Fruit fly (Drosophila melanogaster) whole organism, embryonic: ENCODE results near the gene Syt12.
A peak's percentile ranks its signal among the peaks of the same experiment; 100 is the strongest.

ENCODE experiments used
- Antp ChIP-seq: fragments of 200-800 bp; sonication (Bioruptor generic); optimal IDR thresholded peaks from 3 replicates; lab custom pipeline; 2016; ENCODE audit warnings: missing biosample characterization, missing genetic modification characterization
- Asciz ChIP-seq: fragments of 200-800 bp; sonication (Bioruptor generic); optimal IDR thresholded peaks from 2 replicates; lab custom pipeline; 2017; ENCODE audit warnings: missing biosample characterization, mild to moderate bottlenecking, missing genetic modification characterization, missing genetic modification reagents
- Atf-2 ChIP-seq: fragments of 200-800 bp; sonication (Bioruptor generic); optimal IDR thresholded peaks from 2 replicates; lab custom pipeline; 2016; ENCODE audit warnings: missing biosample characterization, missing genetic modification characterization
- CG11398 ChIP-seq: fragments of 200-800 bp; sonication (Bioruptor generic); optimal IDR thresholded peaks from 2 replicates; lab custom pipeline; 2016; ENCODE audit warnings: missing biosample characterization, missing genetic modification characterization
- CG11723 ChIP-seq: fragments of 200-800 bp; sonication (Bioruptor generic); optimal IDR thresholded peaks from 2 replicates; lab custom pipeline; 2017; ENCODE audit warnings: missing biosample characterization, mild to moderate bottlenecking, missing genetic modification characterization
- CG12391 ChIP-seq: fragments of 200-800 bp; sonication (Bioruptor generic); optimal IDR thresholded peaks from 3 replicates; lab custom pipeline; 2018; ENCODE audit warnings: missing biosample characterization, mild to moderate bottlenecking, missing genetic modification characterization, moderate library complexity
- CG12744 ChIP-seq: fragments of 200-800 bp; sonication (Bioruptor generic); optimal IDR thresholded peaks from 2 replicates; lab custom pipeline; 2016; ENCODE audit warnings: missing biosample characterization, missing genetic modification characterization
- CG13894 ChIP-seq: fragments of 200-800 bp; sonication (Bioruptor generic); optimal IDR thresholded peaks from 3 replicates; lab custom pipeline; 2018; ENCODE audit warnings: missing biosample characterization, mild to moderate bottlenecking, missing genetic modification characterization, moderate library complexity
- CG15269 ChIP-seq: fragments of 200-800 bp; sonication (Bioruptor generic); optimal IDR thresholded peaks from 2 replicates; lab custom pipeline; 2018; ENCODE audit warnings: missing biosample characterization, mild to moderate bottlenecking, missing genetic modification characterization, moderate library complexity
- CG15479 ChIP-seq: fragments of 200-800 bp; sonication (Bioruptor generic); optimal IDR thresholded peaks from 3 replicates; lab custom pipeline; 2019; ENCODE audit warnings: missing biosample characterization, mild to moderate bottlenecking, missing genetic modification characterization, moderate library complexity
- CG1647 ChIP-seq: fragments of 200-800 bp; sonication (Bioruptor generic); optimal IDR thresholded peaks from 3 replicates; lab custom pipeline; 2016; ENCODE audit warnings: missing biosample characterization, missing genetic modification characterization
- CG17361 ChIP-seq: fragments of 200-800 bp; sonication (Bioruptor generic); IDR thresholded peaks from 3 replicates; pipeline ENCODE4 v1.3.6; 2022; ENCODE audit warnings: missing biosample characterization, missing genetic modification characterization
- CG18764 ChIP-seq: fragments of 200-800 bp; sonication (Bioruptor generic); optimal IDR thresholded peaks from 3 replicates; lab custom pipeline; 2016; ENCODE audit warnings: missing biosample characterization, missing genetic modification characterization
- CG2712 ChIP-seq: fragments of 200-800 bp; optimal IDR thresholded peaks from 3 replicates; lab custom pipeline; 2019; ENCODE audit warnings: missing biosample characterization, mild to moderate bottlenecking, missing genetic modification characterization, moderate library complexity
- CG4360 ChIP-seq: fragments of 200-800 bp; sonication (Bioruptor generic); IDR thresholded peaks from 2 replicates; pipeline ENCODE4 v1.3.6; 2022; ENCODE audit warnings: missing biosample characterization, missing genetic modification characterization
- CG6175 ChIP-seq: fragments of 200-800 bp; sonication (Bioruptor generic); IDR thresholded peaks from 3 replicates; pipeline ENCODE4 v1.3.6; 2022; ENCODE audit warnings: missing biosample characterization, missing genetic modification characterization
- D19B ChIP-seq: fragments of 200-800 bp; sonication (Bioruptor generic); optimal IDR thresholded peaks from 2 replicates; lab custom pipeline; 2017; ENCODE audit warnings: missing biosample characterization, mild to moderate bottlenecking, missing genetic modification characterization
- Dad ChIP-seq: fragments of 200-800 bp; sonication (Bioruptor generic); optimal IDR thresholded peaks from 3 replicates; lab custom pipeline; 2016; ENCODE audit warnings: missing biosample characterization, missing genetic modification characterization
- Dbx ChIP-seq: fragments of 200-800 bp; sonication (Bioruptor generic); IDR thresholded peaks from 3 replicates; pipeline ENCODE4 v1.3.6; 2022; ENCODE audit warnings: missing biosample characterization, missing genetic modification characterization
- E2f2 ChIP-seq: fragments of 200-800 bp; sonication (Bioruptor generic); IDR thresholded peaks from 2 replicates; pipeline ENCODE4 v1.3.6; 2022; ENCODE audit warnings: missing biosample characterization, missing genetic modification characterization
- Hr3 ChIP-seq: fragments of 200-800 bp; sonication (Bioruptor generic); optimal IDR thresholded peaks from 3 replicates; lab custom pipeline; 2016; ENCODE audit warnings: missing biosample characterization, missing genetic modification characterization
- Hr51 ChIP-seq, 2 experiments: fragments of 200-800 bp; sonication (Bioruptor generic); optimal IDR thresholded peaks; 2 replicates in 1 of 2; 3 replicates in 1 of 2; lab custom pipeline; 2016 to 2018; ENCODE audit warnings: missing biosample characterization in 2 of 2, missing genetic modification characterization in 2 of 2, mild to moderate bottlenecking in 1 of 2, moderate library complexity in 1 of 2
- Lpt ChIP-seq: fragments of >200 bp; optimal IDR thresholded peaks from 2 replicates; lab custom pipeline; 2018; ENCODE audit warnings: missing biosample characterization, missing genetic modification characterization
- Med ChIP-seq: fragments of 200-800 bp; sonication (Bioruptor generic); peaks from one replicate; lab custom pipeline; 2016; ENCODE audit warnings: missing biosample characterization, missing genetic modification characterization, mild to moderate bottlenecking, inconsistent platforms, moderate library complexity
- NfI ChIP-seq: fragments of 200-800 bp; sonication (Bioruptor generic); optimal IDR thresholded peaks from 3 replicates; lab custom pipeline; 2018; ENCODE audit warnings: missing biosample characterization, mild to moderate bottlenecking, missing genetic modification characterization, moderate library complexity
- Pdp1 ChIP-seq, 2 experiments: fragments of 200-800 bp; sonication (Bioruptor generic); optimal IDR thresholded peaks; 3 replicates each; lab custom pipeline; 2016; ENCODE audit warnings: missing biosample characterization in 2 of 2, missing genetic modification characterization in 2 of 2, mild to moderate bottlenecking in 1 of 2, moderate library complexity in 1 of 2
- Sox100B ChIP-seq: fragments of 200-800 bp; sonication (Bioruptor generic); optimal IDR thresholded peaks from 3 replicates; lab custom pipeline; 2018; ENCODE audit warnings: missing biosample characterization, mild to moderate bottlenecking, missing genetic modification characterization
- abd-A ChIP-seq: fragments of 200-800 bp; sonication (Bioruptor generic); optimal IDR thresholded peaks from 3 replicates; lab custom pipeline; 2019; ENCODE audit warnings: missing biosample characterization, mild to moderate bottlenecking, missing genetic modification characterization, moderate library complexity
- al ChIP-seq: fragments of 200-800 bp; sonication (Bioruptor generic); IDR thresholded peaks from 2 replicates; pipeline ENCODE4 v1.3.6; 2022; ENCODE audit warnings: missing biosample characterization, missing genetic modification characterization
- amos ChIP-seq: fragments of 200-800 bp; sonication (Bioruptor generic); IDR thresholded peaks from 2 replicates; pipeline ENCODE4 v1.3.6; 2022; ENCODE audit warnings: missing biosample characterization, missing genetic modification characterization; ENCODE audit not compliant: partially characterized antibody
- ap ChIP-seq: fragments of 200-800 bp; sonication (Bioruptor generic); IDR thresholded peaks from 2 replicates; pipeline ENCODE4 v1.3.6; 2022; ENCODE audit warnings: missing biosample characterization, missing genetic modification characterization
- ash1 ChIP-seq: fragments of 200-800 bp; sonication (Bioruptor generic); optimal IDR thresholded peaks from 2 replicates; lab custom pipeline; 2018; ENCODE audit warnings: missing biosample characterization, mild to moderate bottlenecking, missing genetic modification characterization
- bab2 ChIP-seq: fragments of 200-800 bp; sonication (Bioruptor generic); optimal IDR thresholded peaks from 2 replicates; lab custom pipeline; 2016; ENCODE audit warnings: missing biosample characterization, missing genetic modification characterization
- chm ChIP-seq: fragments of 200-800 bp; sonication (Bioruptor generic); IDR thresholded peaks from 2 replicates; pipeline ENCODE4 v1.3.6; 2022; ENCODE audit warnings: missing biosample characterization, missing genetic modification characterization
- croc ChIP-seq: fragments of 200-800 bp; sonication (Bioruptor generic); conservative IDR thresholded peaks from 3 replicates; pipeline ENCODE4 v1.3.6; 2022; ENCODE audit warnings: missing biosample characterization, missing genetic modification characterization
- crol ChIP-seq: fragments of 200-800 bp; sonication (Bioruptor generic); IDR thresholded peaks from 2 replicates; pipeline ENCODE4 v1.3.6; 2022; ENCODE audit warnings: missing biosample characterization, missing genetic modification characterization
- cwo ChIP-seq: fragments of 200-800 bp; sonication (Bioruptor generic); optimal IDR thresholded peaks from 3 replicates; lab custom pipeline; 2017; ENCODE audit warnings: missing biosample characterization, missing genetic modification characterization, mild to moderate bottlenecking, moderate library complexity, missing genetic modification reagents
- dati ChIP-seq: fragments of 200-800 bp; sonication (Bioruptor generic); IDR thresholded peaks from 2 replicates; pipeline ENCODE4 v1.3.6; 2022; ENCODE audit warnings: missing biosample characterization, missing genetic modification characterization
- h ChIP-seq: fragments of >200 bp; optimal IDR thresholded peaks from 2 replicates; lab custom pipeline; 2017
- jumu ChIP-seq: fragments of 200-800 bp; sonication (Bioruptor generic); optimal IDR thresholded peaks from 3 replicates; lab custom pipeline; 2016; ENCODE audit warnings: missing biosample characterization, missing genetic modification characterization
- ken ChIP-seq: fragments of 200-800 bp; sonication (Bioruptor generic); IDR thresholded peaks from 3 replicates; pipeline ENCODE4 v1.3.6; 2022; ENCODE audit warnings: missing biosample characterization, missing genetic modification characterization
- klu ChIP-seq: fragments of 200-800 bp; sonication (Bioruptor generic); IDR thresholded peaks from 2 replicates; pipeline ENCODE4 v1.3.6; 2022; ENCODE audit warnings: missing biosample characterization, missing genetic modification characterization
- maf-S ChIP-seq: fragments of 200-800 bp; sonication (Bioruptor generic); optimal IDR thresholded peaks from 2 replicates; lab custom pipeline; 2016; ENCODE audit warnings: missing biosample characterization, missing genetic modification characterization
- p53 ChIP-seq: fragments of 200-800 bp; sonication (Bioruptor generic); optimal IDR thresholded peaks from 2 replicates; lab custom pipeline; 2016; ENCODE audit warnings: missing biosample characterization, missing genetic modification characterization
- pho ChIP-seq: fragments of 200-800 bp; sonication (Bioruptor generic); optimal IDR thresholded peaks from 2 replicates; lab custom pipeline; 2016; ENCODE audit warnings: missing biosample characterization, missing genetic modification characterization
- run ChIP-seq: fragments of 200-800 bp; sonication (Bioruptor generic); optimal IDR thresholded peaks from 3 replicates; lab custom pipeline; 2018; ENCODE audit warnings: missing biosample characterization, mild to moderate bottlenecking, missing genetic modification characterization
- salm ChIP-seq: fragments of 200-800 bp; sonication (Bioruptor generic); optimal IDR thresholded peaks from 2 replicates; lab custom pipeline; 2018; ENCODE audit warnings: missing biosample characterization, mild to moderate bottlenecking, missing genetic modification characterization
- sd ChIP-seq: fragments of 200-800 bp; sonication (Bioruptor generic); optimal IDR thresholded peaks from 3 replicates; lab custom pipeline; 2018; ENCODE audit warnings: missing biosample characterization, mild to moderate bottlenecking, missing genetic modification characterization, moderate library complexity
- sob ChIP-seq: fragments of 200-800 bp; sonication (Bioruptor generic); IDR thresholded peaks from 2 replicates; pipeline ENCODE4 v1.3.6; 2022; ENCODE audit warnings: missing biosample characterization, missing genetic modification characterization
- unpg ChIP-seq: fragments of 200-800 bp; sonication (Bioruptor generic); optimal IDR thresholded peaks from 3 replicates; lab custom pipeline; 2018; ENCODE audit warnings: missing biosample characterization, mild to moderate bottlenecking, missing genetic modification characterization, moderate library complexity
- vfl ChIP-seq: fragments of 200-800 bp; sonication (Bioruptor generic); optimal IDR thresholded peaks from 2 replicates; lab custom pipeline; 2016; ENCODE audit warnings: missing biosample characterization, missing genetic modification characterization

Gene Syt12

dm6 chrX:13387373-13387850 lies 28.4 kb downstream of the Syt12 start, which contains the start of the genes Ype and CG1662 (continued):
- TF ChIP-seq CG6175 (GFP tag; lab: Robert Waterston, UW), result no peak
- TF ChIP-seq Asciz (GFP tag; lab: Kevin White, UChicago), result peak; percentile 19
- TF ChIP-seq dati, result no peak
- TF ChIP-seq CG17361 (GFP tag; lab: Robert Waterston, UW), result peak; percentile 88
- peak; percentile 33; the same call in 1 of the 2 replicates for TF ChIP-seq ap
- peak; percentile 67 for TF ChIP-seq jumu (GFP tag; lab: Kevin White, UChicago)
- peak; percentile 87 for TF ChIP-seq CG12391 (tag; lab: Kevin White, UChicago)
- peak; percentile 55 for TF ChIP-seq al (GFP tag; lab: Robert Waterston, UW)
- TF ChIP-seq h (lab: Kevin White, UChicago), result no peak
- TF ChIP-seq Sox100B (GFP tag; lab: Kevin White, UChicago), result peak; percentile 77
- peak; percentile 86 for TF ChIP-seq cwo (GFP tag; lab: Kevin White, UChicago)
- peak; percentile 57 for TF ChIP-seq Antp (GFP tag; lab: Kevin White, UChicago)
- peak; percentile 63 for TF ChIP-seq vfl (GFP tag; lab: Kevin White, UChicago)
- TF ChIP-seq maf-S (GFP tag; lab: Kevin White, UChicago), result peak; percentile 60
- TF ChIP-seq run, result no peak
- no peak for TF ChIP-seq p53 (GFP tag; lab: Kevin White, UChicago)
- peak; percentile 76 for TF ChIP-seq sob (GFP tag; lab: Robert Waterston, UW)
- peak; percentile 9 for TF ChIP-seq CG12744 (GFP tag; lab: Kevin White, UChicago)
- peak; percentile 59 for TF ChIP-seq Dad (GFP tag; lab: Kevin White, UChicago)
- TF ChIP-seq CG11723 (GFP tag; lab: Kevin White, UChicago), result peak; percentile 51
- TF ChIP-seq croc (GFP tag; lab: Robert Waterston, UW), result peak; percentile 59
- peak; percentile 62 for TF ChIP-seq unpg (GFP tag; lab: Kevin White, UChicago)
- peak; percentile 77 for TF ChIP-seq NfI
- peak; percentile 46 for TF ChIP-seq CG1647
- peak; percentile 78 for TF ChIP-seq CG2712
- TF ChIP-seq CG15479 (GFP tag; lab: Kevin White, UChicago), result peak; percentile 69
- TF ChIP-seq CG4360 (GFP tag; lab: Robert Waterston, UW), result peak; percentile 88
- TF ChIP-seq pho (GFP tag; lab: Kevin White, UChicago), result peak; percentile 77
- peak; percentile 80 for TF ChIP-seq Hr3 (GFP tag; lab: Kevin White, UChicago)
- TF ChIP-seq crol, result no peak
- peak; percentile 9 for TF ChIP-seq D19B (GFP tag; lab: Kevin White, UChicago)
- TF ChIP-seq bab2, result peak; percentile 67
- no peak for TF ChIP-seq Lpt
- TF ChIP-seq Med (GFP tag; lab: Kevin White, UChicago), result peak; percentile 93
- no peak for TF ChIP-seq CG11398 (GFP tag; lab: Kevin White, UChicago)
- 0 out of 3 replicates have a peak, but pooled peaks have one; percentile 62 for TF ChIP-seq ken (GFP tag; lab: Robert Waterston, UW)
- no peak for TF ChIP-seq salm (tag; lab: Kevin White, UChicago)
- TF ChIP-seq E2f2 (GFP tag; lab: Robert Waterston, UW), result peak; percentile 61
- TF ChIP-seq CG18764, result peak; percentile 37
- TF ChIP-seq klu (GFP tag; lab: Robert Waterston, UW), result peak; percentile 52; the same call in 1 of the 2 replicates
- TF ChIP-seq CG15269, result peak; percentile 76
- peak; percentile 3 for TF ChIP-seq abd-A
- TF ChIP-seq amos, result peak; percentile 70; the same call in 1 of the 2 replicates
- TF ChIP-seq Dbx (GFP tag; lab: Robert Waterston, UW), result peak; percentile 69
- peak; percentile 59 to 73 for TF ChIP-seq Hr51 (GFP tag; optimal IDR thresholded peaks at IDR 0.05; lab: Kevin White, UChicago)
- TF ChIP-seq ash1, result no peak
- peak; percentile 96 for TF ChIP-seq sd (tag; lab: Kevin White, UChicago)
- TF ChIP-seq CG13894 (tag; lab: Kevin White, UChicago), result peak; percentile 76
- peak; percentile 54 for TF ChIP-seq Atf-2 (GFP tag; lab: Kevin White, UChicago)
- peak; percentile 71 to 74 for TF ChIP-seq Pdp1 (GFP tag; optimal IDR thresholded peaks at IDR 0.05; lab: Kevin White, UChicago)
- peak; percentile 59 for TF ChIP-seq chm (GFP tag; lab: Robert Waterston, UW)
